Comparison of ENCODE assay signal across 1 fruit fly cellular context in genomic region chr3R:25884301-25884700, dm6.
TF ChIP-seq lines count a peak whose summit lies in the region.

No protein-coding gene starts in this region.

TF ChIP-seq in whole organism, embryonic, 481 proteins besides CTCF, POLR2A, EP300 and RAD21 (continued from another document and continues in another):
- TF ChIP-seq CG18599 (GFP tag; optimal IDR thresholded peaks at IDR 0.05; lab: Kevin White, UChicago) = no peak
- peak; percentile 69 for TF ChIP-seq tap (tag; optimal IDR thresholded peaks at IDR 0.05; lab: Kevin White, UChicago)
- TF ChIP-seq gem (tag; optimal IDR thresholded peaks at IDR 0.05; lab: Kevin White, UChicago) = peak; percentile 91
- no peak for TF ChIP-seq inv (GFP tag; IDR thresholded peaks at IDR 0.05; lab: Robert Waterston, UW; ENCODE audit: partially characterized antibody)
- no peak for TF ChIP-seq D19B (GFP tag; optimal IDR thresholded peaks at IDR 0.05; lab: Kevin White, UChicago)
- TF ChIP-seq Adf1 (GFP tag; IDR thresholded peaks at IDR 0.05; lab: Robert Waterston, UW) = no peak
- TF ChIP-seq CG4854 (GFP tag; optimal IDR thresholded peaks at IDR 0.05; lab: Kevin White, UChicago) = no peak
- TF ChIP-seq sima (GFP tag; optimal IDR thresholded peaks at IDR 0.05; lab: Kevin White, UChicago) = no peak
- no peak for TF ChIP-seq toy (GFP tag; IDR thresholded peaks at IDR 0.05; lab: Robert Waterston, UW)
- peak; percentile 88 for TF ChIP-seq CG14710 (tag; optimal IDR thresholded peaks at IDR 0.05; lab: Kevin White, UChicago)
- TF ChIP-seq CG6791 (GFP tag; IDR thresholded peaks at IDR 0.05; lab: Robert Waterston, UW; ENCODE audit: partially characterized antibody) = no peak
- TF ChIP-seq hbn (GFP tag; IDR thresholded peaks at IDR 0.05; lab: Robert Waterston, UW; ENCODE audit: partially characterized antibody) = no peak
- peak; percentile 1 for TF ChIP-seq CG8281 (tag; optimal IDR thresholded peaks at IDR 0.05; lab: Kevin White, UChicago)
- no peak for TF ChIP-seq Tbp (GFP tag; optimal IDR thresholded peaks at IDR 0.05; lab: Kevin White, UChicago)
- no peak for TF ChIP-seq Myb (GFP tag; optimal IDR thresholded peaks at IDR 0.05; lab: Kevin White, UChicago)
- TF ChIP-seq Sry-δ (GFP tag; optimal IDR thresholded peaks at IDR 0.05; lab: Kevin White, UChicago) = no peak
- TF ChIP-seq mld (GFP tag; IDR thresholded peaks at IDR 0.05; lab: Robert Waterston, UW; ENCODE audit: partially characterized antibody) = no peak
- TF ChIP-seq danr (GFP tag; IDR thresholded peaks at IDR 0.05; lab: Robert Waterston, UW) = no peak
- no peak for TF ChIP-seq MTF-1 (GFP tag; optimal IDR thresholded peaks at IDR 0.05; lab: Kevin White, UChicago; ENCODE audit: borderline replicate concordance)
- peak; percentile 49 for TF ChIP-seq CG10147 (GFP tag; optimal IDR thresholded peaks at IDR 0.05; lab: Kevin White, UChicago)
- no peak for TF ChIP-seq chm (GFP tag; IDR thresholded peaks at IDR 0.05; lab: Robert Waterston, UW)
- TF ChIP-seq CG1647 (GFP tag; optimal IDR thresholded peaks at IDR 0.05; lab: Kevin White, UChicago) = no peak
- TF ChIP-seq her (GFP tag; optimal IDR thresholded peaks at IDR 0.05; lab: Kevin White, UChicago) = no peak
- no peak for TF ChIP-seq Atf3 (GFP tag; optimal IDR thresholded peaks at IDR 0.05; lab: Kevin White, UChicago)
- TF ChIP-seq vnd (GFP tag; IDR thresholded peaks at IDR 0.05; lab: Robert Waterston, UW; ENCODE audit: partially characterized antibody) = no peak
- TF ChIP-seq CG11456 (GFP tag; IDR thresholded peaks at IDR 0.05; lab: Robert Waterston, UW) = no peak
- TF ChIP-seq lbe (GFP tag; optimal IDR thresholded peaks at IDR 0.05; lab: Kevin White, UChicago) = no peak
- TF ChIP-seq CG1832 (GFP tag; optimal IDR thresholded peaks at IDR 0.05; lab: Kevin White, UChicago) = no peak
- TF ChIP-seq CG10321 (GFP tag; IDR thresholded peaks at IDR 0.05; lab: Robert Waterston, UW) = 0 out of 2 replicates have a peak, but pooled peaks have one; percentile 9
- TF ChIP-seq pum (GFP tag; optimal IDR thresholded peaks at IDR 0.05; lab: Kevin White, UChicago) = no peak
- no peak for TF ChIP-seq CG17186 (GFP tag; optimal IDR thresholded peaks at IDR 0.05; lab: Kevin White, UChicago)
- no peak for TF ChIP-seq CG4328 (GFP tag; optimal IDR thresholded peaks at IDR 0.05; lab: Kevin White, UChicago)
- no peak for TF ChIP-seq fu2 (GFP tag; optimal IDR thresholded peaks at IDR 0.05; lab: Kevin White, UChicago)
- peak; percentile 72 for TF ChIP-seq CG4424 (GFP tag; optimal IDR thresholded peaks at IDR 0.05; lab: Kevin White, UChicago)
- no peak for TF ChIP-seq BEAF-32 (GFP tag; optimal IDR thresholded peaks at IDR 0.05; lab: Kevin White, UChicago)
- no peak for TF ChIP-seq p53 (GFP tag; optimal IDR thresholded peaks at IDR 0.05; lab: Kevin White, UChicago)
- peak in 1 of 2 experiments; percentile 91 for TF ChIP-seq bsh (GFP tag; optimal IDR thresholded peaks at IDR 0.05; lab: Kevin White, UChicago)
- peak; percentile 33 for TF ChIP-seq CG2116 (GFP tag; optimal IDR thresholded peaks at IDR 0.05; lab: Kevin White, UChicago)
- no peak for TF ChIP-seq yki (optimal IDR thresholded peaks at IDR 0.05; lab: Kevin White, UChicago)
- TF ChIP-seq CG33557 (GFP tag; optimal IDR thresholded peaks at IDR 0.05; lab: Kevin White, UChicago) = peak; percentile 70
- peak; percentile 24 for TF ChIP-seq CG4820 (GFP tag; optimal IDR thresholded peaks at IDR 0.05; lab: Kevin White, UChicago)
- TF ChIP-seq Doc3 (GFP tag; IDR thresholded peaks at IDR 0.05; lab: Robert Waterston, UW; ENCODE audit: partially characterized antibody) = no peak
- no peak for TF ChIP-seq CG15011 (GFP tag; optimal IDR thresholded peaks at IDR 0.05; lab: Kevin White, UChicago)
- TF ChIP-seq wdn (GFP tag; IDR thresholded peaks at IDR 0.05; lab: Robert Waterston, UW) = no peak
- TF ChIP-seq gsb (GFP tag; IDR thresholded peaks at IDR 0.05; lab: Robert Waterston, UW) = no peak
- TF ChIP-seq ftz-f1 (GFP tag; optimal IDR thresholded peaks at IDR 0.05; lab: Kevin White, UChicago) = no peak
- no peak for TF ChIP-seq Dfd (GFP tag; optimal IDR thresholded peaks at IDR 0.05; lab: Kevin White, UChicago)
- TF ChIP-seq exex (tag; optimal IDR thresholded peaks at IDR 0.05; lab: Kevin White, UChicago) = no peak
- TF ChIP-seq Ssrp (tag; optimal IDR thresholded peaks at IDR 0.05; lab: Kevin White, UChicago) = peak; percentile 81
- peak; percentile 32 for TF ChIP-seq CG18619 (GFP tag; optimal IDR thresholded peaks at IDR 0.05; lab: Kevin White, UChicago)
- peak; percentile 54; the same call in 1 of the 2 replicates for TF ChIP-seq ap (GFP tag; IDR thresholded peaks at IDR 0.05; lab: Robert Waterston, UW)
- no peak for TF ChIP-seq CG33213 (GFP tag; optimal IDR thresholded peaks at IDR 0.05; lab: Kevin White, UChicago)
- no peak for TF ChIP-seq ERR (GFP tag; optimal IDR thresholded peaks at IDR 0.05; lab: Kevin White, UChicago)
- TF ChIP-seq CG30431 (GFP tag; optimal IDR thresholded peaks at IDR 0.05; lab: Kevin White, UChicago) = no peak
- TF ChIP-seq Neu2 (GFP tag; optimal IDR thresholded peaks at IDR 0.05; lab: Kevin White, UChicago; ENCODE audit: borderline replicate concordance) = no peak
- no peak for TF ChIP-seq sim (GFP tag; IDR thresholded peaks at IDR 0.05; lab: Robert Waterston, UW)
- TF ChIP-seq CG3726 (GFP tag; IDR thresholded peaks at IDR 0.05; lab: Robert Waterston, UW) = no peak
- peak; percentile 42 for TF ChIP-seq bcd (GFP tag; optimal IDR thresholded peaks at IDR 0.05; lab: Kevin White, UChicago)
- TF ChIP-seq ato (GFP tag; IDR thresholded peaks at IDR 0.05; lab: Robert Waterston, UW; ENCODE audit: partially characterized antibody) = no peak
- TF ChIP-seq CG7786 (GFP tag; optimal IDR thresholded peaks at IDR 0.05; lab: Kevin White, UChicago) = no peak
- no peak for TF ChIP-seq h (optimal IDR thresholded peaks at IDR 0.05; lab: Kevin White, UChicago)
- TF ChIP-seq Antp (GFP tag; optimal IDR thresholded peaks at IDR 0.05; lab: Kevin White, UChicago) = no peak
- TF ChIP-seq CG9797 (GFP tag; optimal IDR thresholded peaks at IDR 0.05; lab: Kevin White, UChicago) = no peak
- TF ChIP-seq CkIIα-i1 (GFP tag; IDR thresholded peaks at IDR 0.05; lab: Robert Waterston, UW) = no peak
- peak; percentile 11; the same call in 1 of the 2 replicates for TF ChIP-seq CG31224 (GFP tag; IDR thresholded peaks at IDR 0.05; lab: Robert Waterston, UW)
- no peak for TF ChIP-seq Dip2 (GFP tag; IDR thresholded peaks at IDR 0.05; lab: Robert Waterston, UW)
- no peak for TF ChIP-seq zen2 (GFP tag; IDR thresholded peaks at IDR 0.05; lab: Robert Waterston, UW; ENCODE audit: partially characterized antibody)
- no peak for TF ChIP-seq CG6765 (GFP tag; optimal IDR thresholded peaks at IDR 0.05; lab: Kevin White, UChicago)
- no peak for TF ChIP-seq bbx (GFP tag; IDR thresholded peaks at IDR 0.05; lab: Robert Waterston, UW; ENCODE audit: partially characterized antibody)
- TF ChIP-seq Side (GFP tag; optimal IDR thresholded peaks at IDR 0.05; lab: Kevin White, UChicago) = no peak
- peak; percentile 75 for TF ChIP-seq Spps (tag; optimal IDR thresholded peaks at IDR 0.05; lab: Kevin White, UChicago)
- no peak for TF ChIP-seq CG3065 (GFP tag; optimal IDR thresholded peaks at IDR 0.05; lab: Kevin White, UChicago)
- no peak for TF ChIP-seq CG4730 (GFP tag; IDR thresholded peaks at IDR 0.05; lab: Robert Waterston, UW)
- TF ChIP-seq HLHmδ (GFP tag; optimal IDR thresholded peaks at IDR 0.05; lab: Kevin White, UChicago) = no peak
- TF ChIP-seq shn (GFP tag; optimal IDR thresholded peaks at IDR 0.05; lab: Kevin White, UChicago) = no peak
- no peak for TF ChIP-seq CG3163 (GFP tag; optimal IDR thresholded peaks at IDR 0.05; lab: Kevin White, UChicago)
- no peak for TF ChIP-seq CG7987 (GFP tag; optimal IDR thresholded peaks at IDR 0.05; lab: Kevin White, UChicago)
- TF ChIP-seq croc (GFP tag; conservative IDR thresholded peaks at IDR 0.05; lab: Robert Waterston, UW) = peak; percentile 61
- TF ChIP-seq CG12071 (GFP tag; optimal IDR thresholded peaks at IDR 0.05; lab: Kevin White, UChicago) = no peak
- no peak for TF ChIP-seq CG15073 (GFP tag; optimal IDR thresholded peaks at IDR 0.05; lab: Kevin White, UChicago)
- TF ChIP-seq CG4404 (GFP tag; IDR thresholded peaks at IDR 0.05; lab: Robert Waterston, UW) = no peak
- TF ChIP-seq CG10274 (GFP tag; optimal IDR thresholded peaks at IDR 0.05; lab: Kevin White, UChicago) = no peak
- no peak for TF ChIP-seq CG43689 (GFP tag; IDR thresholded peaks at IDR 0.05; lab: Robert Waterston, UW)
- no peak for TF ChIP-seq NC2β (GFP tag; optimal IDR thresholded peaks at IDR 0.05; lab: Kevin White, UChicago)
- peak; percentile 18 for TF ChIP-seq zen (tag; optimal IDR thresholded peaks at IDR 0.05; lab: Kevin White, UChicago)
- TF ChIP-seq CG17359 (tag; optimal IDR thresholded peaks at IDR 0.05; lab: Kevin White, UChicago) = peak; percentile 85
- TF ChIP-seq CrebB (tag; optimal IDR thresholded peaks at IDR 0.05; lab: Kevin White, UChicago) = no peak
- TF ChIP-seq Hr78 (GFP tag; optimal IDR thresholded peaks at IDR 0.05; lab: Kevin White, UChicago) = peak in 1 of 2 experiments; percentile 23
- TF ChIP-seq ranshi (GFP tag; IDR thresholded peaks at IDR 0.05; lab: Robert Waterston, UW) = 0 out of 2 replicates have a peak, but pooled peaks have one; percentile 50
- TF ChIP-seq CG7357 (GFP tag; IDR thresholded peaks at IDR 0.05; lab: Robert Waterston, UW) = no peak
- TF ChIP-seq CG7928 (GFP tag; optimal IDR thresholded peaks at IDR 0.05; lab: Kevin White, UChicago) = no peak
- TF ChIP-seq CG2199 (GFP tag; IDR thresholded peaks at IDR 0.05; lab: Robert Waterston, UW) = no peak
- TF ChIP-seq Awh (GFP tag; IDR thresholded peaks at IDR 0.05; lab: Robert Waterston, UW) = peak; percentile 57
- no peak for TF ChIP-seq CG6854 (GFP tag; optimal IDR thresholded peaks at IDR 0.05; lab: Kevin White, UChicago)
- peak; percentile 45 for TF ChIP-seq sqz (GFP tag; optimal IDR thresholded peaks at IDR 0.05; lab: Kevin White, UChicago)
- TF ChIP-seq MBD-R2 (GFP tag; IDR thresholded peaks at IDR 0.05; lab: Robert Waterston, UW) = no peak
- TF ChIP-seq phol (tag; optimal IDR thresholded peaks at IDR 0.05; lab: Kevin White, UChicago) = peak; percentile 86
- no peak for TF ChIP-seq CG2889 (GFP tag; IDR thresholded peaks at IDR 0.05; lab: Robert Waterston, UW)
- TF ChIP-seq knrl (GFP tag; IDR thresholded peaks at IDR 0.05; lab: Robert Waterston, UW; ENCODE audit: partially characterized antibody) = no peak
- TF ChIP-seq nom (GFP tag; optimal IDR thresholded peaks at IDR 0.05; lab: Kevin White, UChicago) = no peak
- peak; percentile 30 for TF ChIP-seq fd3F (GFP tag; optimal IDR thresholded peaks at IDR 0.05; lab: Kevin White, UChicago)
- peak in 1 of 2 experiments; percentile 79 for TF ChIP-seq Hr51 (GFP tag; optimal IDR thresholded peaks at IDR 0.05; lab: Kevin White, UChicago)
- no peak for TF ChIP-seq CHES-1-like (GFP tag; optimal IDR thresholded peaks at IDR 0.05; lab: Kevin White, UChicago)
- TF ChIP-seq CG8944 (GFP tag; optimal IDR thresholded peaks at IDR 0.05; lab: Kevin White, UChicago) = no peak
- peak; percentile 38; the same call in 1 of the 2 replicates for TF ChIP-seq H2.0 (GFP tag; IDR thresholded peaks at IDR 0.05; lab: Robert Waterston, UW)
- TF ChIP-seq CG14441 (GFP tag; IDR thresholded peaks at IDR 0.05; lab: Robert Waterston, UW) = 0 out of 2 replicates have a peak, but pooled peaks have one; percentile 13
- TF ChIP-seq z (GFP tag; IDR thresholded peaks at IDR 0.05; lab: Robert Waterston, UW) = no peak
- no peak for TF ChIP-seq cas (GFP tag; IDR thresholded peaks at IDR 0.05; lab: Robert Waterston, UW)
- TF ChIP-seq E2f2 (GFP tag; IDR thresholded peaks at IDR 0.05; lab: Robert Waterston, UW) = no peak
- TF ChIP-seq Lpt (GFP tag; optimal IDR thresholded peaks at IDR 0.05; lab: Kevin White, UChicago) = no peak
- no peak for TF ChIP-seq pho (GFP tag; optimal IDR thresholded peaks at IDR 0.05; lab: Kevin White, UChicago)
- TF ChIP-seq tll (GFP tag; optimal IDR thresholded peaks at IDR 0.05; lab: Kevin White, UChicago) = no peak
- peak; percentile 55 for TF ChIP-seq Ada2b (GFP tag; IDR thresholded peaks at IDR 0.05; lab: Robert Waterston, UW)
- TF ChIP-seq insv (GFP tag; optimal IDR thresholded peaks at IDR 0.05; lab: Kevin White, UChicago) = no peak
- no peak for TF ChIP-seq Mes4 (GFP tag; optimal IDR thresholded peaks at IDR 0.05; lab: Kevin White, UChicago)
- TF ChIP-seq HmgZ (tag; optimal IDR thresholded peaks at IDR 0.05; lab: Kevin White, UChicago) = no peak
- TF ChIP-seq NFAT (GFP tag; IDR thresholded peaks at IDR 0.05; lab: Robert Waterston, UW) = no peak
- no peak for TF ChIP-seq Abd-B (GFP tag; optimal IDR thresholded peaks at IDR 0.05; lab: Kevin White, UChicago)
- TF ChIP-seq CG12299 (tag; optimal IDR thresholded peaks at IDR 0.05; lab: Kevin White, UChicago) = peak; percentile 19
- no peak for TF ChIP-seq ash1 (GFP tag; optimal IDR thresholded peaks at IDR 0.05; lab: Kevin White, UChicago)
- TF ChIP-seq row (GFP tag; IDR thresholded peaks at IDR 0.05; lab: Robert Waterston, UW) = peak; percentile 56
- no peak for TF ChIP-seq CG7372 (GFP tag; IDR thresholded peaks at IDR 0.05; lab: Robert Waterston, UW)
- TF ChIP-seq HLH4C (GFP tag; IDR thresholded peaks at IDR 0.05; lab: Robert Waterston, UW; ENCODE audit: partially characterized antibody) = no peak
- TF ChIP-seq amos (GFP tag; IDR thresholded peaks at IDR 0.05; lab: Robert Waterston, UW; ENCODE audit: partially characterized antibody) = no peak
- TF ChIP-seq esg (GFP tag; conservative IDR thresholded peaks at IDR 0.05; lab: Robert Waterston, UW) = peak; percentile 27; the same call in 1 of the 2 replicates
- no peak for TF ChIP-seq maf-S (GFP tag; optimal IDR thresholded peaks at IDR 0.05; lab: Kevin White, UChicago)
- TF ChIP-seq NC2α (GFP tag; optimal IDR thresholded peaks at IDR 0.05; lab: Kevin White, UChicago) = no peak
- TF ChIP-seq CG14014 (GFP tag; IDR thresholded peaks at IDR 0.05; lab: Robert Waterston, UW) = 0 out of 2 replicates have a peak, but pooled peaks have one; percentile 32
- TF ChIP-seq CG32772 (GFP tag; IDR thresholded peaks at IDR 0.05; lab: Robert Waterston, UW) = peak; percentile 47; the same call in 1 of the 2 replicates
- no peak for TF ChIP-seq slou (GFP tag; optimal IDR thresholded peaks at IDR 0.05; lab: Kevin White, UChicago)
- TF ChIP-seq CG8359 (GFP tag; optimal IDR thresholded peaks at IDR 0.05; lab: Kevin White, UChicago; ENCODE audit: borderline replicate concordance) = peak; percentile 22
- peak; percentile 72 for TF ChIP-seq vvl (GFP tag; IDR thresholded peaks at IDR 0.05; lab: Robert Waterston, UW)
- no peak for TF ChIP-seq CG7963 (GFP tag; IDR thresholded peaks at IDR 0.05; lab: Robert Waterston, UW; ENCODE audit: partially characterized antibody)
- TF ChIP-seq CG7556 (GFP tag; optimal IDR thresholded peaks at IDR 0.05; lab: Kevin White, UChicago) = peak; percentile 65
